Worm (Caenorhabditis elegans) whole organism, L3 larva: ENCODE results near the gene T10C6.15.

ENCODE experiments used
- ZK546.5 ChIP-seq: sonication (generic microtip); optimal IDR thresholded peaks from 2 replicates; lab custom pipeline; 2017; ENCODE audit warnings: missing biosample characterization, missing genetic modification characterization
- aly-2 ChIP-seq: fragments of 150-350 bp; optimal IDR thresholded peaks from 2 replicates; lab custom pipeline; 2014; ENCODE audit warnings: missing biosample characterization, missing genetic modification characterization
- pha-4 ChIP-seq: fragments of 150-350 bp; optimal IDR thresholded peaks from 2 replicates; lab custom pipeline; 2014; ENCODE audit warnings: missing biosample characterization, missing genetic modification reagents, missing genetic modification characterization
- zag-1 ChIP-seq: fragments of 150-350 bp; optimal IDR thresholded peaks from 2 replicates; lab custom pipeline; 2014; ENCODE audit warnings: missing biosample characterization, missing genetic modification characterization

ce11 chrV:16029237-16029636 is 16.5 kb downstream of the T10C6.15 start:
- no peak for TF ChIP-seq aly-2
- TF ChIP-seq pha-4 (tag; lab: Kevin White, UChicago), result no peak
- TF ChIP-seq zag-1, result no peak
- TF ChIP-seq ZK546.5 (tag; lab: Kevin White, UChicago), result no peak
